1 fruit fly cellular context compared by ENCODE assay signal in genomic region chr3L:8547104-8547523, dm6.
A peak's percentile ranks its signal among the peaks of the same experiment; 100 is the strongest.
TF ChIP-seq lines count a peak whose summit lies in the region.

No protein-coding gene starts in this region.

TF ChIP-seq in whole organism, embryonic, 481 proteins besides CTCF, POLR2A, EP300 and RAD21 (continued from another document):
- TF ChIP-seq zen (tag; optimal IDR thresholded peaks at IDR 0.05; lab: Kevin White, UChicago) (peak; percentile 67), CG5180 (GFP tag; optimal IDR thresholded peaks at IDR 0.05; lab: Kevin White, UChicago) (peak; percentile 73), maf-S (GFP tag; optimal IDR thresholded peaks at IDR 0.05; lab: Kevin White, UChicago) (peak; percentile 50), CG3407 (GFP tag; optimal IDR thresholded peaks at IDR 0.05; lab: Kevin White, UChicago) (peak; percentile 80), Dll (GFP tag; IDR thresholded peaks at IDR 0.05; lab: Robert Waterston, UW; ENCODE audit: partially characterized antibody) (no peak), CG11085 (GFP tag; IDR thresholded peaks at IDR 0.05; lab: Robert Waterston, UW) (peak; percentile 64), CG15696 (tag; optimal IDR thresholded peaks at IDR 0.05; lab: Kevin White, UChicago) (peak; percentile 70), seq (GFP tag; IDR thresholded peaks at IDR 0.05; lab: Robert Waterston, UW) (peak; percentile 83), CG14860 (GFP tag; IDR thresholded peaks at IDR 0.05; lab: Robert Waterston, UW; ENCODE audit: partially characterized antibody) (no peak), Atf3 (GFP tag; optimal IDR thresholded peaks at IDR 0.05; lab: Kevin White, UChicago) (peak; percentile 55), CG11695 (GFP tag; IDR thresholded peaks at IDR 0.05; lab: Robert Waterston, UW) (peak; percentile 89), nau (GFP tag; optimal IDR thresholded peaks at IDR 0.05; lab: Kevin White, UChicago) (peak; percentile 89), CG10147 (GFP tag; optimal IDR thresholded peaks at IDR 0.05; lab: Kevin White, UChicago) (peak; percentile 89), CG7357 (GFP tag; IDR thresholded peaks at IDR 0.05; lab: Robert Waterston, UW) (peak; percentile 72), CG3726 (GFP tag; IDR thresholded peaks at IDR 0.05; lab: Robert Waterston, UW) (peak; percentile 79; the same call in 1 of the 3 replicates), grau (tag; optimal IDR thresholded peaks at IDR 0.05; lab: Kevin White, UChicago) (peak; percentile 91), sens (GFP tag; lab: Kevin White, UChicago) (peak; percentile 94), schlank (tag; optimal IDR thresholded peaks at IDR 0.05; lab: Kevin White, UChicago) (peak; percentile 55), HLH4C (GFP tag; IDR thresholded peaks at IDR 0.05; lab: Robert Waterston, UW; ENCODE audit: partially characterized antibody) (no peak)
